Fruit fly (Drosophila melanogaster) whole organism, adult: ENCODE data around the gene Ziz.

Source experiments
- CG11617 ChIP-seq: fragments of 200-800 bp; sonication (Bioruptor generic); optimal IDR thresholded peaks from 2 replicates; lab custom pipeline; 2017; ENCODE audit warnings: mild to moderate bottlenecking, missing biosample characterization, missing genetic modification reagents, missing genetic modification characterization
- CG12768 ChIP-seq: fragments of 200-800 bp; sonication (Bioruptor generic); optimal IDR thresholded peaks from 2 replicates; lab custom pipeline; 2017; ENCODE audit warnings: missing biosample characterization, missing genetic modification characterization, mild to moderate bottlenecking, moderate library complexity, missing genetic modification reagents
- CG14711 ChIP-seq: fragments of 200-800 bp; sonication (Bioruptor generic); optimal IDR thresholded peaks from 2 replicates; lab custom pipeline; 2018; ENCODE audit warnings: missing biosample characterization, mild to moderate bottlenecking, missing genetic modification characterization, moderate library complexity
- CG1620 ChIP-seq: fragments of 200-800 bp; sonication (Bioruptor generic); optimal IDR thresholded peaks from 2 replicates; lab custom pipeline; 2016; ENCODE audit warnings: missing biosample characterization, missing genetic modification characterization
- CG33017 ChIP-seq: fragments of 200-800 bp; sonication (Bioruptor generic); optimal IDR thresholded peaks from 2 replicates; lab custom pipeline; 2018; ENCODE audit warnings: missing biosample characterization, mild to moderate bottlenecking, missing genetic modification characterization, moderate library complexity
- CG5204 ChIP-seq: fragments of 200-800 bp; sonication (Bioruptor generic); optimal IDR thresholded peaks from 2 replicates; lab custom pipeline; 2016; ENCODE audit warnings: missing biosample characterization, missing genetic modification characterization
- CG7045 ChIP-seq: fragments of 200-800 bp; sonication (Bioruptor generic); optimal IDR thresholded peaks from 2 replicates; lab custom pipeline; 2017; ENCODE audit warnings: missing biosample characterization, mild to moderate bottlenecking, missing genetic modification characterization
- CG7101 ChIP-seq: fragments of 200-800 bp; sonication (Bioruptor generic); optimal IDR thresholded peaks from 2 replicates; lab custom pipeline; 2018; ENCODE audit warnings: missing biosample characterization, mild to moderate bottlenecking, missing genetic modification characterization, moderate library complexity
- Clk ChIP-seq: fragments of 200-800 bp; sonication (Bioruptor generic); optimal IDR thresholded peaks from 2 replicates; lab custom pipeline; 2017; ENCODE audit warnings: missing biosample characterization, missing genetic modification characterization
- Crg-1 ChIP-seq: fragments of 200-800 bp; sonication (Bioruptor generic); optimal IDR thresholded peaks from 2 replicates; lab custom pipeline; 2016; ENCODE audit warnings: missing biosample characterization, missing genetic modification characterization
- Hr96 ChIP-seq: fragments of 200-800 bp; sonication (Bioruptor generic); optimal IDR thresholded peaks from 2 replicates; lab custom pipeline; 2016; ENCODE audit warnings: missing biosample characterization, missing genetic modification characterization
- Mnt ChIP-seq: fragments of 200-800 bp; sonication (Bioruptor generic); optimal IDR thresholded peaks from 2 replicates; lab custom pipeline; 2016; ENCODE audit warnings: missing biosample characterization, mild to moderate bottlenecking, missing genetic modification characterization
- bab1 ChIP-seq: fragments of 200-800 bp; sonication (Bioruptor generic); optimal IDR thresholded peaks from 3 replicates; lab custom pipeline; 2019; ENCODE audit warnings: missing biosample characterization, mild to moderate bottlenecking, missing genetic modification characterization, moderate library complexity
- cic ChIP-seq: fragments of 200-800 bp; sonication (Bioruptor generic); optimal IDR thresholded peaks from 2 replicates; lab custom pipeline; 2017; ENCODE audit warnings: missing biosample characterization, mild to moderate bottlenecking, missing genetic modification characterization, moderate library complexity
- cnc ChIP-seq, 2 experiments: fragments of >200 bp; optimal IDR thresholded peaks; 2 replicates each; lab custom pipeline; 2017
- kay ChIP-seq: fragments of 200-800 bp; sonication (Bioruptor generic); peaks from one replicate; lab custom pipeline; 2016; ENCODE audit warnings: missing biosample characterization, missing genetic modification characterization, borderline replicate concordance
- ovo ChIP-seq: fragments of 200-800 bp; sonication (Bioruptor generic); optimal IDR thresholded peaks from 2 replicates; lab custom pipeline; 2016; ENCODE audit warnings: missing biosample characterization, missing genetic modification characterization
- pad ChIP-seq: fragments of 200-800 bp; sonication (Bioruptor generic); optimal IDR thresholded peaks from 3 replicates; lab custom pipeline; 2017; ENCODE audit warnings: missing biosample characterization, missing genetic modification characterization, mild to moderate bottlenecking, moderate library complexity, missing genetic modification reagents
- tj ChIP-seq: fragments of 200-800 bp; sonication (Bioruptor generic); optimal IDR thresholded peaks from 3 replicates; lab custom pipeline; 2017; ENCODE audit warnings: missing biosample characterization, mild to moderate bottlenecking, missing genetic modification characterization, moderate library complexity
- toe ChIP-seq: fragments of 200-800 bp; sonication (Bioruptor generic); optimal IDR thresholded peaks from 2 replicates; lab custom pipeline; 2016; ENCODE audit warnings: missing biosample characterization, missing genetic modification characterization

The Ziz gene

DNA sequence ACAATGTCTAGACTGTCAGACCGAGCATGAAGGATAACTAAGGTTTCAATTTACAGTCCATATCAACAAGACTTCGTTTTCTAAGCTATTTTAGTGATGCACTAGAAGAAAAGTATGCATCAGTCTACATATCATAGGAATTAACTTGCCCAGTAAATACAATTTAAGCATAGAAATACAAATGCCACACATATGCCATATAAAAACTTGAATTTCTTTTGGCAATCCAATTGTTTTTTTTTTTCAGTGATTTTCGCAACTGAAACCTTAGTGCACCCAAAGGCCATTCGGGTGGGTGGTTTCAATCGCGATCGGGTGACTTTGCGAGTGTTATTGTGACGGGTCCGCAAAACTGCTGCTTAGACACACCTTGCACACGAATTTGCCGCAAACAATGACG is 24.5 kb upstream of the Ziz start:
- TF ChIP-seq CG7101 (tag; lab: Kevin White, UChicago) (no peak), tj (peak; percentile 16), CG12768 (GFP tag; lab: Kevin White, UChicago) (no peak), bab1 (peak; percentile 24)

DNA sequence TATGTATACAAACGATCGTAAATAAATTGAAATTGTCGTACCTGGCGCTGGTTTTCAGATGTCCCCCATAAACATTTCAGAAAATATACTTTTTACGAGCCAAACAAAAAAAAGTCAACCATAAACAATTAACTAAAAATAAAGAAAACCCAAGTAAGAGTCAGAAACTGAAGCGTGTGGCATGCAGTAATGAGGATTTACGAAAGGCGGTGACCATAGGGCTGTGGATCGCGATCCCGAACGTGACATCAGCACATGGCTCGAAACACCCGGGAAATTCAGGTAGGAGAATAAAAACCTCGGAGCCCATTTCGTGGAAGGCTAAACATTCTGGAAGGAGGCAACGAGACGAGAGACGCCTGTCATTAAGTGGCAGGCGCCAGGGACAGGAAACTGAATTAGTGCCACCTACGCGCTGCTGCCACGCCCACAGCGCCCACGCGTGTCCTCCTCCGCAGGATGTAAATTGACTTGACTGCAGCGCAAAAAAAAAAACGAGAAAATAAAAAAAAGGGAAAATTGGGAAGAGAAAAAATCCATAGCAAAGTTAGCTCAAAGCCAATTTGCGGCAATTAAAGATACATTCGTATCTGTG is 23.6 kb upstream of the Ziz start:
- TF ChIP-seq cic (GFP tag; lab: Kevin White, UChicago) = no peak
- TF ChIP-seq bab1 = no peak
- no peak for TF ChIP-seq Hr96 (GFP tag; lab: Kevin White, UChicago)
- no peak for TF ChIP-seq Clk
- no peak for TF ChIP-seq CG5204 (GFP tag; lab: Kevin White, UChicago)
- TF ChIP-seq CG14711 = no peak
- TF ChIP-seq cnc (optimal IDR thresholded peaks at IDR 0.05; lab: Kevin White, UChicago) = no peak
- no peak for TF ChIP-seq Mnt (GFP tag; lab: Kevin White, UChicago)
- TF ChIP-seq tj = no peak
- no peak for TF ChIP-seq Crg-1 (GFP tag; lab: Kevin White, UChicago)
- no peak for TF ChIP-seq CG11617 (GFP tag; lab: Kevin White, UChicago)
- TF ChIP-seq CG12768 (GFP tag; lab: Kevin White, UChicago) = no peak
- TF ChIP-seq CG7045 = no peak
- TF ChIP-seq toe (GFP tag; lab: Kevin White, UChicago) = no peak
- TF ChIP-seq CG1620 (GFP tag; lab: Kevin White, UChicago) = no peak
- no peak for TF ChIP-seq kay (GFP tag; lab: Kevin White, UChicago)
- no peak for TF ChIP-seq ovo (GFP tag; lab: Kevin White, UChicago)
- TF ChIP-seq pad = no peak
- TF ChIP-seq CG33017 (tag; lab: Kevin White, UChicago) = no peak

DNA sequence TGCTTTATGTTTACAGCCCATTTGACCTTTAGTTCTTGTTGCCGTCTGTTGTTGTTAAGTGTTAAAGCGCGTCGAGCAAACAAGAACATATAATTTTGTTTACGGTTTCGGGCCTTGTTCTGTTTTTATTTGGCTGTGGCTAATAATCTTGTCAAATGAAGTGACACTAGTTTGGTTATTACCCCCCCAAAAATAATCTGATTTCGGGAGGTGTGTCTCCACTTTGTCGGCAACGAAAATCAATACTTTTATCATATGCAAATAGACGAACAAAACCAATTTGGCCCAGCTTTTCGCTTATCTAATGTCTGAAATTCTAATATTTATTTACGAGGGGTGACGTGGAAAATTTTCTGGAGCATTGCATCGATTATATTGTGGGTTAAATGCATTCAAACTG is 22.8 kb upstream of the Ziz start:
- TF ChIP-seq kay (GFP tag; lab: Kevin White, UChicago) (peak; percentile 59), cic (GFP tag; lab: Kevin White, UChicago) (no peak)

DNA sequence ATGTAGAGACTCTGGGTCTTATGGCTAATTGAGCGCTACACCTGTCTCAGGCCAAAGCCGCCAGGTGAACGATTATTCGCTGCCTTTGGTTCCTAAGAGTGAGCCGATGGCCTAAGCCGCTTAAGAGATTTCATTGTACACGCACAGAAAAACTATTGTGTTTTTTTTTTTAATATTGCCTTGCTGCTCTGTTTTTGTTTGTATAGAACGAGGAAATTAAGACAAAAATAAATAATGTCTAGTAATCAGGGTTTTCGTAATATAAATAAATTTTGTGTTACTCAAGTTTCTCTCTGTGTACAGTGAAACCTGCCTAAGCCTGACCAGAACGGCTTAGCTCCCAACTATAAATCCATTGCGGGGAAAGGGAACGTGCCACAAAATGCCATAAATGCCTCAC is 19.3 kb upstream of the Ziz start:
- TF ChIP-seq tj = no peak
- TF ChIP-seq ovo (GFP tag; lab: Kevin White, UChicago) = no peak
- TF ChIP-seq kay (GFP tag; lab: Kevin White, UChicago) = no peak

DNA sequence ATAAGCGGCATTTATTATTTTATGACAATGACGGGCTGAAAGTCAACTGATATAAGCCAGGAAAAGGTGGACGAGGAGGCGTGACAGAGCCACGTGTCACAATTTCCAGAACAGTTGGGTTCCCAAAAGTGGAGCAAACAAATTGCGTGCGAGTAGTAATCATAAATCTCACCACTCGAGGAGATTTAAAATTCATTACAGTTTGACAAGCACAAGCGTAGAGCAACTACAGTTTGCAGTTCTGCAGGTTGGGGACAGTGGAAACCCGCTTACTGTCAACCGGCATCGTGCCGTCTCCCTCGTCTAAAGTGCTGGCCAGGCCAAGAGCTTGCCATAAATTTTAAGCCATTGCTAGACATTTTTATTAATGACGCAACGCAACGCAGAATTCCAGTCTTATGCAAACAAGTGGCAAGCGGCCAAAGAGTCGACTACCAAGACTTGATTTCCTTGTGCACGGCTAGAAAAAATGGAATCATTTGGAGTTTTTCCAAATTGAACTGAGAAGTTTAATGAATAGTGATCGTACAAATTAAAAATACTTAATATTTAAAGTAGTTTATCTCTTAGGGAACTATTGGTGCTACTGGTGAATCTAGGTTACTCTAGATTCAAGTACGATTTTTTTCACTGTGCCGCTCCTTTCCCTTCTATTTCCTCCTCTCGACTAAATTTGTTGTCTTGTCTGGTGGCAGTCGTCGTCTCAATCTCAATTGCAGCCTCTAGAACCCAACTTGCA is 17.4 kb upstream of the Ziz start:
- TF ChIP-seq cic (GFP tag; lab: Kevin White, UChicago) = no peak
- no peak for TF ChIP-seq kay (GFP tag; lab: Kevin White, UChicago)

DNA sequence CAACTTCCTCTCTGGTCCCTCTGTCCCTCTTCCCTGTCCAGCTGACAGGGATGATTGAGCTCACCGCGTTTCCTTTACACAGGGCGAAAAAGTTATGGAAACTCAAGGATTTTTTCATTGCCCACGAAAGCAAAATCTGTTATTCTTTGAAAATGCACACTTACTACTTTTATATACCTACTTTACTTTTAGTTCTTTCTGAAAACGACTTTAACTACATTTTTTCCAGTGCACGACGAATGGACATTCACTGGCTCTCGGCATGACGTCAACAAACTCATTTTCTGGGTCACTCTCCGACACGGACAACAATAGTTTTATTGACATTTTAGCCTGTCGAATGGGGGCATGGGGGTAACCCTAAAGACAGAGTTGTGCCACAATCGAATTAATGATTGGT is 16.8 kb upstream of the Ziz start:
- no peak for TF ChIP-seq CG33017 (tag; lab: Kevin White, UChicago)
- peak; percentile 9 for TF ChIP-seq CG14711

DNA sequence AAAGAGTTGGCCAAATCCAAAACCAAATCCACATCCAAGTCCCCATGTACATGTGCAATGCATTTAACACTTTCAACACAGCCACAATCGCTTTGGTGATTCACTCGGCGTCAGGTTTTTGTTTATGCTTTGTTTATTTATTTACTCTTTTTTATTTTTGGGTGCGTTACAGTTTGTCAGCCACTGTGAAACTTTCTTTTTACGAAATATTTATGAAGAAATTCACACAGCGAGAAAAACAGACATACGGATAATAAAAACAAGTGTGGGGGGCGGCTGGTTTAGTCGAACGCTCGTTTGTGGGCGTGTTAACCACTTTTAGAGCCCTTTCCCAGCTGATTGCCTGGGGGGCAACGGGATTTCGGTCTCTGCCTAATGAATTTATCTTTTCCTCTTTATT is 12.8 kb upstream of the Ziz start:
- TF ChIP-seq ovo (GFP tag; lab: Kevin White, UChicago) (no peak), bab1 (no peak), CG12768 (GFP tag; lab: Kevin White, UChicago) (no peak), Mnt (GFP tag; lab: Kevin White, UChicago) (no peak), Crg-1 (GFP tag; lab: Kevin White, UChicago) (no peak), CG33017 (tag; lab: Kevin White, UChicago) (no peak), toe (GFP tag; lab: Kevin White, UChicago) (no peak), pad (no peak), CG1620 (GFP tag; lab: Kevin White, UChicago) (no peak), CG7101 (tag; lab: Kevin White, UChicago) (no peak), CG7045 (no peak), CG5204 (GFP tag; lab: Kevin White, UChicago) (no peak), cnc (optimal IDR thresholded peaks at IDR 0.05; lab: Kevin White, UChicago) (no peak), tj (no peak), cic (GFP tag; lab: Kevin White, UChicago) (no peak)

DNA sequence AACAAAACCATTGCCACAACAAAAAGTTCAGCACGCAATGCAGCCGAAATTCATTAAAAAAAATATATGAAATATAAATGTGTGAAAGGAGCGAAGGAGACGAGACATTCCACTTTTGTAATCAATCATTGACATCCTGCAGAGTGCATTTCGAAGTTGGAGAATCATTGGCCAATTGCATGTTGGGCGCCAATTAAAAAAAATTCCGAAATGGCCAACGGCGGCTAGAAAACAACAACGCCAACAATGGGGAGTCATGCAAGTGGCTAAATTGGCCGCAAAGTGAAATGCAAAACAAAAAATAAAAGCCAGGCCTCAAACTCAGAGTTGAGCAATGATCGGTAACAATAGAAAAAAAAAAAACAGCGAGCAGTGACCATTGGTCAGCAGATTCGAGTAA is 12.4 kb upstream of the Ziz start:
- TF ChIP-seq bab1 (no peak), Mnt (GFP tag; lab: Kevin White, UChicago) (no peak), Clk (no peak), CG7101 (tag; lab: Kevin White, UChicago) (no peak)
